Fruit fly (Drosophila melanogaster) whole organism, embryonic: Measurements from ENCODE around the gene dia.

Source experiments
- Atf3 ChIP-seq: fragments of 200-800 bp; sonication (Bioruptor generic); optimal IDR thresholded peaks from 3 replicates; lab custom pipeline; 2016; ENCODE audit warnings: missing biosample characterization, missing genetic modification characterization
- C15 ChIP-seq: fragments of 200-800 bp; sonication (Bioruptor generic); IDR thresholded peaks from 3 replicates; pipeline ENCODE4 v1.3.6; 2022; ENCODE audit warnings: missing biosample characterization, missing genetic modification characterization
- CG8359 ChIP-seq: fragments of 200-800 bp; sonication (Bioruptor generic); optimal IDR thresholded peaks from 2 replicates; lab custom pipeline; 2017; ENCODE audit warnings: missing biosample characterization, mild to moderate bottlenecking, missing genetic modification characterization, borderline replicate concordance
- CG8478 ChIP-seq: fragments of >200 bp; optimal IDR thresholded peaks from 2 replicates; lab custom pipeline; 2018
- Deaf1 ChIP-seq: fragments of 200-800 bp; optimal IDR thresholded peaks from 3 replicates; lab custom pipeline; 2019; ENCODE audit warnings: missing biosample characterization, mild to moderate bottlenecking, missing genetic modification characterization, moderate library complexity
- Side ChIP-seq: fragments of 200-800 bp; sonication (Bioruptor generic); optimal IDR thresholded peaks from 2 replicates; lab custom pipeline; 2016; ENCODE audit warnings: missing biosample characterization, missing genetic modification characterization
- cg ChIP-seq: fragments of 200-800 bp; sonication (Bioruptor generic); optimal IDR thresholded peaks from 3 replicates; lab custom pipeline; 2019; ENCODE audit warnings: missing biosample characterization, mild to moderate bottlenecking, missing genetic modification characterization, moderate library complexity
- phol ChIP-seq: fragments of 200-800 bp; sonication (Bioruptor generic); optimal IDR thresholded peaks from 3 replicates; lab custom pipeline; 2018; ENCODE audit warnings: missing biosample characterization, mild to moderate bottlenecking, missing genetic modification characterization, moderate library complexity
- sim ChIP-seq: fragments of 200-800 bp; sonication (Bioruptor generic); IDR thresholded peaks from 2 replicates; pipeline ENCODE4 v1.3.6; 2022; ENCODE audit warnings: missing biosample characterization, missing genetic modification characterization
- so ChIP-seq: fragments of 200-800 bp; sonication (Bioruptor generic); IDR thresholded peaks from 3 replicates; pipeline ENCODE4 v1.3.6; 2022; ENCODE audit warnings: missing biosample characterization, missing genetic modification characterization

dm6 chr2L:20792521-20792920 lies 34.6 kb downstream of the dia start:
- TF ChIP-seq Deaf1 = no peak
- no peak for TF ChIP-seq Side
- no peak for TF ChIP-seq so (GFP tag; lab: Robert Waterston, UW)
- TF ChIP-seq sim (GFP tag; lab: Robert Waterston, UW) = no peak
- TF ChIP-seq cg = no peak
- no peak for TF ChIP-seq CG8478 (lab: Kevin White, UChicago)
- TF ChIP-seq C15 (GFP tag; lab: Robert Waterston, UW) = no peak
- TF ChIP-seq Atf3 (GFP tag; lab: Kevin White, UChicago) = no peak
- TF ChIP-seq phol = no peak
- no peak for TF ChIP-seq CG8359 (GFP tag; lab: Kevin White, UChicago)
